Worm (Caenorhabditis elegans) whole organism, L4 larva: ENCODE data around the gene F10C2.7.

Experiments used
- ceh-28 ChIP-seq: fragments of 150-350 bp; optimal IDR thresholded peaks from 2 replicates; lab custom pipeline; 2014; ENCODE audit warnings: missing biosample characterization, missing genetic modification reagents, missing genetic modification characterization
- ceh-44 ChIP-seq: fragments of 200-800 bp; sonication (Bioruptor generic); IDR thresholded peaks from 2 replicates; pipeline ENCODE4 v1.3.6; 2022; ENCODE audit warnings: missing genetic modification reagents, missing genetic modification characterization, missing compliant biosample characterization
- ceh-82 ChIP-seq: sonication (generic microtip); optimal IDR thresholded peaks from 2 replicates; lab custom pipeline; 2017; ENCODE audit warnings: missing biosample characterization, missing genetic modification characterization
- dmd-8 ChIP-seq: fragments of 200-800 bp; sonication (Bioruptor generic); IDR thresholded peaks from 2 replicates; pipeline ENCODE4 v1.3.6; 2022; ENCODE audit warnings: missing genetic modification characterization, missing compliant biosample characterization
- jun-1 ChIP-seq: fragments of 150-350 bp; optimal IDR thresholded peaks from 2 replicates; lab custom pipeline; 2014; ENCODE audit warnings: missing biosample characterization, missing genetic modification reagents, missing genetic modification characterization
- lin-39 ChIP-seq: fragments of 150-350 bp; optimal IDR thresholded peaks from 2 replicates; lab custom pipeline; 2014; ENCODE audit warnings: missing biosample characterization, missing genetic modification reagents, missing genetic modification characterization
- mdl-1 ChIP-seq, 2 experiments: fragments of 150-350 bp in 1 of 2; sonication (generic microtip) in 1 of 2; optimal IDR thresholded peaks; 2 replicates each; lab custom pipeline; 2014 to 2017; ENCODE audit warnings: missing biosample characterization in 2 of 2, missing genetic modification characterization in 2 of 2
- mep-1 ChIP-seq: fragments of 150-350 bp; sonication (generic microtip); optimal IDR thresholded peaks from 3 replicates; lab custom pipeline; 2014; ENCODE audit warnings: missing biosample characterization, missing genetic modification characterization
- nhr-237 ChIP-seq: sonication (generic microtip); optimal IDR thresholded peaks from 2 replicates; lab custom pipeline; 2017; ENCODE audit warnings: missing biosample characterization, missing genetic modification characterization
- nhr-48 ChIP-seq: sonication (generic microtip); optimal IDR thresholded peaks from 2 replicates; lab custom pipeline; 2016; ENCODE audit warnings: mild to moderate bottlenecking, missing genetic modification characterization, missing compliant biosample characterization
- snpc-4 ChIP-seq: fragments of 150-350 bp; optimal IDR thresholded peaks from 2 replicates; lab custom pipeline; 2014; ENCODE audit warnings: missing biosample characterization, missing genetic modification characterization
- tag-97 ChIP-seq: fragments of 200-800 bp; sonication (Bioruptor generic); IDR thresholded peaks from 2 replicates; pipeline ENCODE4 v1.3.6; 2022; ENCODE audit warnings: missing genetic modification characterization, missing compliant biosample characterization
- unc-62 ChIP-seq, 3 experiments: fragments of 150-350 bp in 1 of 3; sonication (generic microtip); optimal IDR thresholded peaks in 2 of 3; peaks in 1 of 3; 1 replicate in 1 of 3; 2 replicates in 2 of 3; lab custom pipeline; 2014 to 2017; ENCODE audit warnings: missing biosample characterization in 3 of 3, missing genetic modification characterization in 3 of 3, missing genetic modification reagents in 3 of 3, missing genotype in 1 of 3
- zag-1 ChIP-seq: fragments of 150-350 bp; optimal IDR thresholded peaks from 2 replicates; lab custom pipeline; 2014; ENCODE audit warnings: missing biosample characterization, missing genetic modification characterization

- no peak for TF ChIP-seq snpc-4 (tag; lab: Kevin White, UChicago)
- no peak for TF ChIP-seq jun-1 (tag; lab: Kevin White, UChicago)
- no peak for TF ChIP-seq nhr-237 (tag; lab: Kevin White, UChicago)
- TF ChIP-seq zag-1, result no peak
- no peak for TF ChIP-seq ceh-82 (tag; lab: Kevin White, UChicago)
- no peak for TF ChIP-seq nhr-48 (tag; lab: Kevin White, UChicago)
- no peak for TF ChIP-seq mep-1 (tag; lab: Kevin White, UChicago)
- TF ChIP-seq mdl-1 (tag; optimal IDR thresholded peaks at IDR 0.05; lab: Kevin White, UChicago), result no peak
- no peak for TF ChIP-seq tag-97 (GFP tag; lab: Robert Waterston, UW)
- TF ChIP-seq unc-62 (GFP tag; optimal IDR thresholded peaks at IDR 0.05 in 1 of 2; lab: Kevin White, UChicago), result no peak
- TF ChIP-seq unc-62 (tag; optimal IDR thresholded peaks at IDR 0.05; lab: Kevin White, UChicago), result no peak
- TF ChIP-seq ceh-44 (GFP tag; lab: Robert Waterston, UW), result no peak
- TF ChIP-seq lin-39 (tag; lab: Kevin White, UChicago), result no peak
- TF ChIP-seq dmd-8 (GFP tag; lab: Robert Waterston, UW), result no peak
- TF ChIP-seq ceh-28 (tag; lab: Kevin White, UChicago), result no peak
These were observed 29.2 kb downstream of the F10C2.7 start, which contains the start of gene R07B7.10 for ce11 chrV:12082932-12083331.
